Worm (Caenorhabditis elegans) whole organism, midembryonic: ENCODE results near the gene ZC262.7.

ENCODE experiments used
- cog-1 ChIP-seq: sonication (generic microtip); optimal IDR thresholded peaks from 2 replicates; lab custom pipeline; 2016; ENCODE audit warnings: missing genetic modification characterization, missing compliant biosample characterization
- flt-1 ChIP-seq: fragments of 200-800 bp; sonication (Bioruptor generic); IDR thresholded peaks from 2 replicates; pipeline ENCODE4 v1.3.6; 2022; ENCODE audit warnings: missing genetic modification characterization, missing compliant biosample characterization
- med-1 ChIP-seq: sonication (generic microtip); optimal IDR thresholded peaks from 2 replicates; lab custom pipeline; 2017; ENCODE audit warnings: missing genetic modification characterization, mild to moderate bottlenecking, missing compliant biosample characterization, antibody characterized with exemption, missing genetic modification reagents; ENCODE audit not compliant: insufficient read depth
- ref-1 ChIP-seq: fragments of 200-800 bp; sonication (Bioruptor generic); conservative IDR thresholded peaks from 2 replicates; pipeline ENCODE4 v1.3.6; 2022; ENCODE audit warnings: missing genetic modification reagents, missing genetic modification characterization, missing compliant biosample characterization
- ztf-23 ChIP-seq: fragments of 200-800 bp; sonication (Bioruptor generic); IDR thresholded peaks from 2 replicates; pipeline ENCODE4 v1.3.6; 2022; ENCODE audit warnings: missing genetic modification reagents, missing genetic modification characterization, missing compliant biosample characterization

DNA sequence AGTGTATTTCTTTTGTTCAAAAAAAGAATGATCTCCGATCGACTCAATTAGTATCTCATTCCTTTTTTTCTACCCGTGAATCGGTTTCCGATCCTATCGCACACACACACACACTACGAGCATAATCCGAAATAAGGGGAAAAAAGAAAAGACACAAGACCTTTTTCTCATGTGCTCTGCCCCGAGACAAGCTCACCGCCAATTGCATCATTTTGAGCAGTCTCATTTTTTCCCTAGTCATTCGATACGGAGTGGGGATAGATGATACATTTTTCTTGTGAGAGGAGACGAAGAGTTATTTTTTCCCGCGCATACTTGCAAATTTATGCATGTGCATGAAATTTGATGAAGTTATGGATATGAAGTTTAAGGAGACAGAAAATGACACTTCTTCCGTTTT, 48.2 kb upstream of the ZC262.7 start:
- TF ChIP-seq ref-1 (GFP tag; lab: Robert Waterston, UW) = no peak
- TF ChIP-seq flt-1 (GFP tag; lab: Robert Waterston, UW) = no peak
- no peak for TF ChIP-seq cog-1 (tag; lab: Kevin White, UChicago)
- TF ChIP-seq ztf-23 = no peak
- no peak for TF ChIP-seq med-1 (GFP tag; lab: Kevin White, UChicago)
